Worm (Caenorhabditis elegans): ENCODE data around the gene T01B7.5.

DNA sequence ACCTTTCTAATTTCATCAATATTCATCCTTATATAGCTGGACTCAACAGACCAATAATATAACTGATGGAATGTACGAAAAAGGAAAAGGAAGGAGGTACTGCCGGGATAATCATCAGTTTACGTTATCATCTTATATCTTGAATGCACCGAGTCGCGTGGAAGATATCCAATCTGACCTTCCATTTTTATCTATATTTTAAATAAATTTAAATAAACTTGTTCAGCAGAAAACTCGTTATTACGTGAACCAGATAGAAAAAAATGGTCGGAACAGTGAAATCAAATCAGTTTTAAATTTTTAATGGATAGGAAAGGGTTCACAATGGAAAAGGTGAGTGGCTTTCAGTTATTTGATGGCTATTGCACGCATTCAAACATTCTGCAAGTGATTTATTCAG is 50.3 kb downstream of the T01B7.5 start, which contains the start of gene pah-1:
- no peak for TF ChIP-seq snpc-4 (tag; optimal IDR thresholded peaks at IDR 0.05)
- TF ChIP-seq R02D3.7 (tag; optimal IDR thresholded peaks at IDR 0.05), result no peak
- no peak for TF ChIP-seq nhr-21 (tag; optimal IDR thresholded peaks at IDR 0.05)
- TF ChIP-seq nhr-10 (tag; optimal IDR thresholded peaks at IDR 0.05), result no peak
- TF ChIP-seq unc-62 (GFP tag; optimal IDR thresholded peaks at IDR 0.05), result no peak
- no peak for TF ChIP-seq ama-1 (optimal IDR thresholded peaks at IDR 0.05)
- no peak for TF ChIP-seq lin-39 (tag; optimal IDR thresholded peaks at IDR 0.05)
- TF ChIP-seq lin-11 (tag; optimal IDR thresholded peaks at IDR 0.05), result no peak
- no peak for TF ChIP-seq nhr-77 (tag; optimal IDR thresholded peaks at IDR 0.05)
- no peak for TF ChIP-seq nhr-11 (tag; optimal IDR thresholded peaks at IDR 0.05)
- TF ChIP-seq blmp-1 (tag; optimal IDR thresholded peaks at IDR 0.05; ENCODE audit: insufficient read depth), result no peak
- no peak for TF ChIP-seq skn-1 (tag; optimal IDR thresholded peaks at IDR 0.05)
